Worm (Caenorhabditis elegans) whole organism, L4 larva: ENCODE data around the gene F21A3.3.

Source experiments
- F10B5.3 ChIP-seq: sonication (generic microtip); optimal IDR thresholded peaks from 2 replicates; lab custom pipeline; 2016; ENCODE audit warnings: mild to moderate bottlenecking, missing genetic modification characterization, missing compliant biosample characterization
- F49E8.2 ChIP-seq: sonication (generic microtip); optimal IDR thresholded peaks from 2 replicates; lab custom pipeline; 2016; ENCODE audit warnings: missing compliant biosample characterization, mild to moderate bottlenecking, missing genetic modification characterization, borderline replicate concordance
- T26A8.4 ChIP-seq: fragments of 200-800 bp; sonication (Bioruptor generic); IDR thresholded peaks from 2 replicates; pipeline ENCODE4 v1.3.6; 2022; ENCODE audit warnings: missing genetic modification characterization, missing compliant biosample characterization
- Y48G9A.11 ChIP-seq: fragments of 200-800 bp; sonication (Bioruptor generic); IDR thresholded peaks from 2 replicates; pipeline ENCODE4 v1.3.6; 2022; ENCODE audit warnings: missing genetic modification reagents, missing genetic modification characterization, missing compliant biosample characterization
- Y5F2A.4 ChIP-seq: fragments of 200-800 bp; sonication (Bioruptor generic); optimal IDR thresholded peaks from 2 replicates; lab custom pipeline; 2018; ENCODE audit warnings: mild to moderate bottlenecking, missing genetic modification characterization, missing compliant biosample characterization
- ZK337.2 ChIP-seq: fragments of 200-800 bp; sonication (Bioruptor generic); IDR thresholded peaks from 2 replicates; pipeline ENCODE4 v1.3.6; 2022; ENCODE audit warnings: missing genetic modification reagents, missing genetic modification characterization, missing compliant biosample characterization
- ZK546.5 ChIP-seq, 2 experiments: sonication (generic microtip); optimal IDR thresholded peaks; 2 replicates each; lab custom pipeline; 2017; ENCODE audit warnings: missing biosample characterization in 2 of 2, missing genetic modification characterization in 2 of 2
- aha-1 ChIP-seq: fragments of 150-350 bp; peaks from one replicate; lab custom pipeline; 2014; ENCODE audit warnings: missing biosample characterization, missing genetic modification characterization
- ama-1 ChIP-seq: fragments of 150-350 bp; optimal IDR thresholded peaks from 2 replicates; lab custom pipeline; 2014; ENCODE audit warnings: inconsistent platforms, mixed read lengths
- ceh-32 ChIP-seq: sonication (generic microtip); optimal IDR thresholded peaks from 2 replicates; lab custom pipeline; 2016; ENCODE audit warnings: mild to moderate bottlenecking, missing genetic modification characterization, missing compliant biosample characterization; ENCODE audit not compliant: poor library complexity
- ceh-44 ChIP-seq: fragments of 200-800 bp; sonication (Bioruptor generic); IDR thresholded peaks from 2 replicates; pipeline ENCODE4 v1.3.6; 2022; ENCODE audit warnings: missing genetic modification reagents, missing genetic modification characterization, missing compliant biosample characterization
- ceh-62 ChIP-seq: sonication (generic microtip); optimal IDR thresholded peaks from 2 replicates; lab custom pipeline; 2017; ENCODE audit warnings: missing biosample characterization, missing genetic modification characterization
- cey-2 ChIP-seq: sonication (generic microtip); optimal IDR thresholded peaks from 3 replicates; lab custom pipeline; 2017; ENCODE audit warnings: missing genetic modification characterization, mild to moderate bottlenecking, missing compliant biosample characterization, antibody characterized with exemption, borderline replicate concordance; ENCODE audit not compliant: insufficient read depth
- ctbp-1 ChIP-seq: fragments of 200-800 bp; sonication (Bioruptor generic); IDR thresholded peaks from 2 replicates; pipeline ENCODE4 v1.3.6; 2022; ENCODE audit warnings: missing genetic modification reagents, missing genetic modification characterization, missing compliant biosample characterization
- dmd-6 ChIP-seq: fragments of 200-800 bp; sonication (Bioruptor generic); IDR thresholded peaks from 2 replicates; pipeline ENCODE4 v1.3.6; 2022; ENCODE audit warnings: missing genetic modification reagents, missing genetic modification characterization, missing compliant biosample characterization
- dpl-1 ChIP-seq: fragments of 150-350 bp; optimal IDR thresholded peaks from 2 replicates; lab custom pipeline; 2014; ENCODE audit warnings: missing biosample characterization, missing genetic modification reagents, missing genetic modification characterization
- duxl-1 ChIP-seq: sonication (generic microtip); optimal IDR thresholded peaks from 2 replicates; lab custom pipeline; 2016; ENCODE audit warnings: mild to moderate bottlenecking, missing genetic modification characterization, moderate library complexity, missing compliant biosample characterization; ENCODE audit not compliant: poor library complexity
- dve-1 ChIP-seq: sonication (generic microtip); optimal IDR thresholded peaks from 2 replicates; lab custom pipeline; 2017; ENCODE audit warnings: antibody characterized with exemption, mild to moderate bottlenecking, missing genetic modification characterization, missing compliant biosample characterization; ENCODE audit not compliant: insufficient read depth
- fkh-10 ChIP-seq: fragments of 150-350 bp; optimal IDR thresholded peaks from 2 replicates; lab custom pipeline; 2014; ENCODE audit warnings: missing biosample characterization, missing genetic modification reagents, missing genetic modification characterization
- fos-1 ChIP-seq: fragments of 150-350 bp; optimal IDR thresholded peaks from 2 replicates; lab custom pipeline; 2014; ENCODE audit warnings: missing biosample characterization, missing genetic modification characterization
- gei-8 ChIP-seq: fragments of 200-800 bp; sonication (Bioruptor generic); optimal IDR thresholded peaks from 2 replicates; lab custom pipeline; 2018; ENCODE audit warnings: mild to moderate bottlenecking, missing genetic modification characterization, missing compliant biosample characterization
- hif-1 ChIP-seq, 2 experiments: sonication (generic microtip); optimal IDR thresholded peaks; 2 replicates each; lab custom pipeline; 2016 to 2017; ENCODE audit warnings: missing compliant biosample characterization in 2 of 2, missing genetic modification characterization in 2 of 2, missing genetic modification reagents in 2 of 2, missing genotype in 2 of 2, mild to moderate bottlenecking in 1 of 2
- hlh-11 ChIP-seq: fragments of 200-800 bp; sonication (Bioruptor generic); optimal IDR thresholded peaks from 2 replicates; lab custom pipeline; 2018; ENCODE audit warnings: mild to moderate bottlenecking, missing genetic modification characterization, missing compliant biosample characterization
- lim-7 ChIP-seq: fragments of 200-800 bp; sonication (Bioruptor generic); IDR thresholded peaks from 2 replicates; pipeline ENCODE4 v1.3.6; 2022; ENCODE audit warnings: missing genetic modification characterization, missing compliant biosample characterization
- lin-1 ChIP-seq: fragments of 200-800 bp; sonication (Bioruptor generic); IDR thresholded peaks from 2 replicates; pipeline ENCODE4 v1.3.6; 2022; ENCODE audit warnings: missing genetic modification reagents, missing genetic modification characterization, missing compliant biosample characterization
- lin-13 ChIP-seq: fragments of 150-350 bp; optimal IDR thresholded peaks from 2 replicates; lab custom pipeline; 2014; ENCODE audit warnings: missing biosample characterization, missing genetic modification reagents, missing genetic modification characterization
- lin-15B ChIP-seq: fragments of 150-350 bp; sonication (generic microtip); optimal IDR thresholded peaks from 3 replicates; lab custom pipeline; 2014; ENCODE audit warnings: missing biosample characterization, missing genetic modification characterization
- madf-9 ChIP-seq: fragments of 200-800 bp; sonication (Bioruptor generic); conservative IDR thresholded peaks from 2 replicates; pipeline ENCODE4 v1.3.6; 2022; ENCODE audit warnings: missing genetic modification reagents, missing genetic modification characterization, missing compliant biosample characterization
- nhr-102 ChIP-seq: sonication (generic microtip); optimal IDR thresholded peaks from 2 replicates; lab custom pipeline; 2016; ENCODE audit warnings: mild to moderate bottlenecking, missing genetic modification characterization, moderate library complexity, missing compliant biosample characterization
- nhr-111 ChIP-seq: fragments of 200-800 bp; sonication (Bioruptor generic); optimal IDR thresholded peaks from 2 replicates; lab custom pipeline; 2018; ENCODE audit warnings: mild to moderate bottlenecking, missing genetic modification characterization, missing compliant biosample characterization
- nhr-237 ChIP-seq: sonication (generic microtip); optimal IDR thresholded peaks from 2 replicates; lab custom pipeline; 2017; ENCODE audit warnings: missing biosample characterization, missing genetic modification characterization
- nhr-25 ChIP-seq: sonication (generic microtip); optimal IDR thresholded peaks from 2 replicates; lab custom pipeline; 2017; ENCODE audit warnings: missing genetic modification characterization, mild to moderate bottlenecking, missing compliant biosample characterization, antibody characterized with exemption, moderate library complexity, borderline replicate concordance; ENCODE audit not compliant: insufficient read depth
- nhr-28 ChIP-seq: fragments of 150-350 bp; optimal IDR thresholded peaks from 2 replicates; lab custom pipeline; 2014; ENCODE audit warnings: missing biosample characterization, missing genetic modification characterization
- nhr-42 ChIP-seq: fragments of 200-800 bp; sonication (Bioruptor generic); IDR thresholded peaks from 2 replicates; pipeline ENCODE4 v1.3.6; 2022; ENCODE audit warnings: missing genetic modification characterization, missing compliant biosample characterization
- nhr-48 ChIP-seq: sonication (generic microtip); optimal IDR thresholded peaks from 2 replicates; lab custom pipeline; 2016; ENCODE audit warnings: mild to moderate bottlenecking, missing genetic modification characterization, missing compliant biosample characterization
- nhr-6 ChIP-seq: fragments of 150-350 bp; optimal IDR thresholded peaks from 2 replicates; lab custom pipeline; 2014; ENCODE audit warnings: missing biosample characterization, missing genetic modification characterization
- pqm-1 ChIP-seq: sonication (generic microtip); optimal IDR thresholded peaks from 2 replicates; lab custom pipeline; 2017; ENCODE audit warnings: missing biosample characterization, missing genetic modification characterization
- rbr-2 ChIP-seq: sonication (generic microtip); optimal IDR thresholded peaks from 2 replicates; lab custom pipeline; 2016; ENCODE audit warnings: missing genotype, missing genetic modification characterization, missing compliant biosample characterization
- saeg-2 ChIP-seq: fragments of 200-800 bp; sonication (Bioruptor generic); IDR thresholded peaks from 2 replicates; pipeline ENCODE4 v1.3.6; 2022; ENCODE audit warnings: missing genetic modification reagents, missing genetic modification characterization, missing compliant biosample characterization
- sdz-12 ChIP-seq: fragments of 200-800 bp; sonication (Bioruptor generic); optimal IDR thresholded peaks from 2 replicates; lab custom pipeline; 2018; ENCODE audit warnings: mild to moderate bottlenecking, missing genetic modification characterization, missing compliant biosample characterization
- snpc-1.2 ChIP-seq: fragments of 200-800 bp; sonication (Bioruptor generic); IDR thresholded peaks from 2 replicates; pipeline ENCODE4 v1.3.6; 2022; ENCODE audit warnings: missing genetic modification reagents, missing genetic modification characterization, missing compliant biosample characterization
- snpc-4 ChIP-seq: fragments of 150-350 bp; optimal IDR thresholded peaks from 2 replicates; lab custom pipeline; 2014; ENCODE audit warnings: missing biosample characterization, missing genetic modification characterization
- spr-3 ChIP-seq: fragments of 200-800 bp; sonication (Bioruptor generic); optimal IDR thresholded peaks from 2 replicates; lab custom pipeline; 2018; ENCODE audit warnings: mild to moderate bottlenecking, missing genetic modification characterization, missing compliant biosample characterization
- tra-1 ChIP-seq: fragments of 200-800 bp; sonication (Bioruptor generic); IDR thresholded peaks from 2 replicates; pipeline ENCODE4 v1.3.6; 2022; ENCODE audit warnings: missing genetic modification reagents, missing genetic modification characterization, missing compliant biosample characterization
- zag-1 ChIP-seq: fragments of 150-350 bp; optimal IDR thresholded peaks from 2 replicates; lab custom pipeline; 2014; ENCODE audit warnings: missing biosample characterization, missing genetic modification characterization
- zfp-2 ChIP-seq: sonication (generic microtip); optimal IDR thresholded peaks from 2 replicates; lab custom pipeline; 2016; ENCODE audit warnings: mild to moderate bottlenecking, missing genetic modification characterization, missing compliant biosample characterization

Gene F21A3.3

DNA sequence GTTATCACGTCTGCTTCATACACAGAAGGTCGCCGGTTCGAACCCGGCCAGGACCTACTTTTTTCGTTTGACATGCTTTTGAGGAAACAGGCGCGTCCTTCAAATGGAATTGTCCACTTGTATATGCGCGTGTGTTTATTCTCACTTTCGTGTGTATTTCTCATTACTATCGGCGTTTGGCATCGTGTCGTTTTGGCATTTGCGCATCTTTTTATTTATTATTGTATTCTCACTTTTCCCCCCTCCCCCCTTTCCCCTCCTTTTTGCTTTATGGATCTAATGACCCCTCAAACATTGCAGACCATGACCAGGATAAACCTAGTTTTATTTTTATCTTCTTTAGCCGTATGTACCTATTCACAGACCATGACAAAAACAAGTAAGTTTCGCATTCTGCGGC lies at the start of gene F21A3.3:
TSS of gene F21A3.3 (plus strand) at position 301 of the 400 bp plus-strand sequence.
- TF ChIP-seq aha-1 (tag; lab: Kevin White, UChicago), result peak; percentile 86
- TF ChIP-seq dpl-1 (GFP tag; lab: Kevin White, UChicago), result no peak

DNA sequence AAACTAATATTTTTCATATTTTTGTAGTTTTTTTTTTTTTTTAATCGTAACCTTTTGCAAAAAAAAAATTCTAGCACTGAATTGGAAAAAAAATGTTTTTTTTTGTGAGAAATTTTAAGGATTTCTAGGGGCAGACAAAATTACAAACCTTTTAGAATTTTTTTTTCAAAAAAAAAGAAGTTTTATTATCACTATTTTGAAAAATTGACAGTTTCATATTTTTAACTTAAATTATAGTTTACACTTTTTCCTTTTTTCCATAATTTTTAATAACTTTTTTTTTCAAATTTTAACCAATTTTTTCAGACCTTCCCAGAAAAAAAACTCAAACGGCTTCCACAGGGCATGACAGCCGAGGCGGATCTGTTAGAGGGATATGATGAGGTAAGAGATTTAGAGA lies 46.5 kb upstream of the F21A3.3 start, which contains the start of gene dpf-1:
TSS of gene dpf-1 (plus strand) at position 301 of the 400 bp plus-strand sequence.
- no peak for TF ChIP-seq nhr-102 (tag; lab: Kevin White, UChicago)
- no peak for TF ChIP-seq T26A8.4 (GFP tag; lab: Robert Waterston, UW)
- TF ChIP-seq ceh-32, result no peak
- TF ChIP-seq ceh-62 (tag; lab: Kevin White, UChicago), result no peak
- no peak for TF ChIP-seq nhr-25 (tag; lab: Kevin White, UChicago)
- no peak for TF ChIP-seq hlh-11 (tag; lab: Kevin White, UChicago)
- no peak for TF ChIP-seq dve-1 (tag; lab: Kevin White, UChicago)
- TF ChIP-seq zfp-2 (tag; lab: Kevin White, UChicago), result no peak
- TF ChIP-seq fos-1 (tag; lab: Kevin White, UChicago), result no peak
- no peak for TF ChIP-seq spr-3 (GFP tag; lab: Kevin White, UChicago)
- no peak for TF ChIP-seq ctbp-1
- TF ChIP-seq snpc-4, result no peak
- TF ChIP-seq ZK337.2, result no peak
- TF ChIP-seq duxl-1 (tag; lab: Kevin White, UChicago), result no peak
- no peak for TF ChIP-seq fkh-10 (GFP tag; lab: Kevin White, UChicago)
- TF ChIP-seq gei-8 (GFP tag; lab: Kevin White, UChicago), result no peak

DNA sequence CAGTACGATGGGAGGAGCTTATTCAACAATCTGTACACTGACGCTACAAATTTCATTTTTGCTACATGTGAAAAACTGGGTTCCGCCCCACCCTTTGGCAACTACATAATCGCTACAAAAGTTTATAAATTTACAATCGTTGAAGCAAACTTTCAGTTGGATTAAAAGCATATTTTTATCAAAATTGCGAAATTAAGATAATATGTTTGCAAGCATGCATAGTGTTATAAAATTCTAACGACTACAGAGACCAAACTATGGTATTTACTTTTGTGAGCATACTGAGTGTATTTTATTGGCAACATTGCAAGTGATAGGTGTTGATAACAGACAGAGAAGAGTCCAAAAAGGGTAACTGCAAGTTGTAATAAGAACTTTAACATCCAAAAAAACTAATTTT lies 38.9 kb upstream of the F21A3.3 start, which contains the start of gene C06B8.2:
TSS of gene C06B8.2 (minus strand) at position 153 of the 400 bp plus-strand sequence.
- TF ChIP-seq pqm-1 (peak; percentile 45), nhr-25 (tag; lab: Kevin White, UChicago) (no peak), cey-2 (no peak), lin-13 (GFP tag; lab: Kevin White, UChicago) (no peak), sdz-12 (GFP tag; lab: Kevin White, UChicago) (no peak), Y48G9A.11 (no peak), nhr-28 (peak; percentile 88), rbr-2 (tag; lab: Kevin White, UChicago) (no peak), F49E8.2 (tag; lab: Kevin White, UChicago) (no peak), ceh-44 (GFP tag; lab: Robert Waterston, UW) (no peak), dpl-1 (GFP tag; lab: Kevin White, UChicago) (no peak), T26A8.4 (GFP tag; lab: Robert Waterston, UW) (no peak), lin-15B (no peak), nhr-111 (GFP tag; lab: Kevin White, UChicago) (no peak), ceh-32 (no peak), lim-7 (GFP tag; lab: Robert Waterston, UW) (no peak), nhr-48 (no peak), F10B5.3 (tag; lab: Kevin White, UChicago) (no peak)

DNA sequence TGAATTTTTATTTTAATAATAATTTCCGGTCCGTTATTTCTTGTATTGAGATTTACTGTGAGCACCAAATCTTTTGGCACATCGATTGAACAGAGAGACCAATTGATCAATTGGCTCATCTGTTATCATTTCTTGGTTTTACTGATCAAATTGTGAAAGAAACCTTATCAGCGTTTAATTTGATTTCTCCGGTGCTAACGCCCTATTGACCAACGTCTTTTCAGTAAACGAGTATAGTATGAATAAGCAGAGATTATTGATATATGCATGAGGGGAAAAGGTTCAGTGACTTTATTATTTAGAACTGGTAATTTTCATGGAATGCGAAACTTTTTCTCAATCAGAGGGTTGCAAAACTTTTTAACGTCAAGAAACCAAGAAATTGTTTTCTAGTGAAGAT lies 38.4 kb upstream of the F21A3.3 start:
- TF ChIP-seq lin-1, result no peak
- no peak for TF ChIP-seq nhr-6 (tag; lab: Kevin White, UChicago)
- no peak for TF ChIP-seq ceh-32
- TF ChIP-seq ZK546.5 (tag; optimal IDR thresholded peaks at IDR 0.05; lab: Kevin White, UChicago), result no peak
- TF ChIP-seq F49E8.2 (tag; lab: Kevin White, UChicago), result no peak
- no peak for TF ChIP-seq ctbp-1
- no peak for TF ChIP-seq tra-1
- TF ChIP-seq hlh-11 (tag; lab: Kevin White, UChicago), result no peak
- TF ChIP-seq nhr-42 (GFP tag; lab: Robert Waterston, UW), result no peak
- TF ChIP-seq zag-1, result no peak
- TF ChIP-seq Y5F2A.4, result no peak
- no peak for TF ChIP-seq nhr-102 (tag; lab: Kevin White, UChicago)
- no peak for TF ChIP-seq madf-9 (GFP tag; lab: Robert Waterston, UW)
- no peak for TF ChIP-seq ama-1 (lab: Kevin White, UChicago)
- peak; percentile 34 for TF ChIP-seq pqm-1
- no peak for TF ChIP-seq nhr-237 (tag; lab: Kevin White, UChicago)
- no peak for TF ChIP-seq hif-1 (tag; optimal IDR thresholded peaks at IDR 0.05; lab: Kevin White, UChicago)
- peak; percentile 32 for TF ChIP-seq dmd-6
- no peak for TF ChIP-seq snpc-1.2 (GFP tag; lab: Robert Waterston, UW)
- no peak for TF ChIP-seq saeg-2 (GFP tag; lab: Robert Waterston, UW)
